Worm (Caenorhabditis elegans) whole organism, L3 larva: ENCODE data around the gene lin-26.

ENCODE experiments used
- R02D3.7 ChIP-seq: fragments of 150-350 bp; optimal IDR thresholded peaks from 2 replicates; lab custom pipeline; 2014; ENCODE audit warnings: missing biosample characterization, missing genetic modification characterization
- ama-1 ChIP-seq: fragments of 150-350 bp; optimal IDR thresholded peaks from 2 replicates; lab custom pipeline; 2018
- ceh-28 ChIP-seq: fragments of 150-350 bp; optimal IDR thresholded peaks from 2 replicates; lab custom pipeline; 2014; ENCODE audit warnings: missing biosample characterization, missing genetic modification reagents, missing genetic modification characterization
- ceh-82 ChIP-seq: fragments of 150-350 bp; optimal IDR thresholded peaks from 2 replicates; lab custom pipeline; 2014; ENCODE audit warnings: missing biosample characterization, missing genetic modification characterization
- ceh-9 ChIP-seq: sonication (generic microtip); optimal IDR thresholded peaks from 2 replicates; lab custom pipeline; 2018; ENCODE audit warnings: missing biosample characterization, missing genetic modification characterization
- egl-27 ChIP-seq: sonication (generic microtip); optimal IDR thresholded peaks from 4 replicates; lab custom pipeline; 2017; ENCODE audit warnings: missing biosample characterization, missing genetic modification reagents, missing genetic modification characterization
- elt-2 ChIP-seq: sonication (generic microtip); optimal IDR thresholded peaks from 2 replicates; lab custom pipeline; 2016; ENCODE audit warnings: missing genetic modification reagents, mild to moderate bottlenecking, missing genetic modification characterization, missing compliant biosample characterization
- eor-1 ChIP-seq, 2 experiments: fragments of 150-350 bp; optimal IDR thresholded peaks; 2 replicates each; lab custom pipeline; 2014 to 2018; ENCODE audit warnings: missing biosample characterization in 2 of 2, missing genetic modification characterization in 2 of 2
- fkh-10 ChIP-seq: sonication (generic microtip); optimal IDR thresholded peaks from 2 replicates; lab custom pipeline; 2017; ENCODE audit warnings: missing biosample characterization, missing genetic modification reagents, missing genetic modification characterization
- hmg-11 ChIP-seq: sonication (generic microtip); optimal IDR thresholded peaks from 2 replicates; lab custom pipeline; 2016; ENCODE audit warnings: missing genetic modification characterization, missing compliant biosample characterization
- jun-1 ChIP-seq: fragments of 150-350 bp; optimal IDR thresholded peaks from 2 replicates; lab custom pipeline; 2014; ENCODE audit warnings: missing biosample characterization, missing genetic modification reagents, missing genetic modification characterization
- lin-15B ChIP-seq: fragments of 150-350 bp; optimal IDR thresholded peaks from 2 replicates; lab custom pipeline; 2014; ENCODE audit warnings: missing biosample characterization, missing genetic modification characterization
- lin-39 ChIP-seq: fragments of 150-350 bp; optimal IDR thresholded peaks from 2 replicates; lab custom pipeline; 2018; ENCODE audit warnings: missing biosample characterization, missing genetic modification reagents, missing genetic modification characterization
- nfya-1 ChIP-seq: sonication (generic microtip); optimal IDR thresholded peaks from 2 replicates; lab custom pipeline; 2017; ENCODE audit warnings: missing genetic modification characterization, mild to moderate bottlenecking, missing compliant biosample characterization, antibody characterized with exemption, moderate library complexity; ENCODE audit not compliant: insufficient read depth
- nhr-23 ChIP-seq: fragments of 150-350 bp; optimal IDR thresholded peaks from 2 replicates; lab custom pipeline; 2014; ENCODE audit warnings: missing biosample characterization, missing genetic modification reagents, missing genetic modification characterization
- nhr-237 ChIP-seq: fragments of 150-350 bp; optimal IDR thresholded peaks from 2 replicates; lab custom pipeline; 2014; ENCODE audit warnings: missing biosample characterization, missing genetic modification characterization
- nhr-28 ChIP-seq: fragments of 150-350 bp; optimal IDR thresholded peaks from 2 replicates; lab custom pipeline; 2014; ENCODE audit warnings: missing biosample characterization, missing genetic modification characterization
- nhr-43 ChIP-seq: sonication (generic microtip); optimal IDR thresholded peaks from 2 replicates; lab custom pipeline; 2016; ENCODE audit warnings: mild to moderate bottlenecking, missing genetic modification characterization, missing compliant biosample characterization; ENCODE audit not compliant: poor library complexity, severe bottlenecking
- nhr-67 ChIP-seq: fragments of 150-350 bp; optimal IDR thresholded peaks from 2 replicates; lab custom pipeline; 2014; ENCODE audit warnings: missing biosample characterization, missing genetic modification characterization
- pha-4 ChIP-seq: fragments of 150-350 bp; optimal IDR thresholded peaks from 2 replicates; lab custom pipeline; 2014; ENCODE audit warnings: missing biosample characterization, missing genetic modification reagents, missing genetic modification characterization
- pqm-1 ChIP-seq: fragments of 150-350 bp; optimal IDR thresholded peaks from 2 replicates; lab custom pipeline; 2017; ENCODE audit warnings: missing biosample characterization, missing genetic modification characterization, inconsistent platforms
- snpc-4 ChIP-seq: fragments of 150-350 bp; optimal IDR thresholded peaks from 2 replicates; lab custom pipeline; 2014; ENCODE audit warnings: missing biosample characterization, missing genetic modification characterization
- tbx-2 ChIP-seq: sonication (generic microtip); optimal IDR thresholded peaks from 2 replicates; lab custom pipeline; 2016; ENCODE audit warnings: mild to moderate bottlenecking, missing genetic modification characterization, missing compliant biosample characterization
- unc-39 ChIP-seq: sonication (generic microtip); optimal IDR thresholded peaks from 4 replicates; lab custom pipeline; 2017; ENCODE audit warnings: missing biosample characterization, missing genetic modification characterization
- unc-62 ChIP-seq: fragments of 150-350 bp; sonication (generic microtip); optimal IDR thresholded peaks from 4 replicates; lab custom pipeline; 2014; ENCODE audit warnings: missing biosample characterization, missing genetic modification reagents, missing genetic modification characterization
- ztf-4 ChIP-seq: fragments of 150-350 bp; optimal IDR thresholded peaks from 2 replicates; lab custom pipeline; 2014; ENCODE audit warnings: missing biosample characterization, missing genetic modification characterization

The lin-26 gene

DNA sequence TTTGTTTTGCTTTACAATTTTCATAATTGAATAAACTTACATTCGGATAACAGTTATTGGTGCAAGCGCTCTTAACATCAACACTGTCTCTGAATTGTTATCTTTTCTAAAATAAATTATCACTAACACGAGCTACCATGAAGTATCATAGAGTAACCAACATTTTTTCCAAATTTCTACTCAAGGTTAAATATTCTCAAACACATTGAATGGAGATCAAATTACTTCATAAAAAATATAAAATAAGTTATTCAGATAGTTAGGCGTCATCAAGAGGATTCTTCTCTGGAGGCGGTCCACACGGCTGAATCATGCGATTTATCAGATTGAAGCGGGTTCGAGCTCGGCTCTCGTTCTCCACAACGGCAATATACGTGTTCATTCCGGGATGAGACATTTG lies 16.4 kb downstream of the lin-26 start, which contains the start of gene B0495.5:
Gene B0495.5 (minus strand): TSS at position 101 of the 400 bp plus-strand sequence.
- TF ChIP-seq ceh-28 (tag; lab: Kevin White, UChicago): no peak
- TF ChIP-seq elt-2 (tag; lab: Kevin White, UChicago): no peak
- TF ChIP-seq nhr-28 (tag; lab: Kevin White, UChicago): no peak
- no peak for TF ChIP-seq R02D3.7

DNA sequence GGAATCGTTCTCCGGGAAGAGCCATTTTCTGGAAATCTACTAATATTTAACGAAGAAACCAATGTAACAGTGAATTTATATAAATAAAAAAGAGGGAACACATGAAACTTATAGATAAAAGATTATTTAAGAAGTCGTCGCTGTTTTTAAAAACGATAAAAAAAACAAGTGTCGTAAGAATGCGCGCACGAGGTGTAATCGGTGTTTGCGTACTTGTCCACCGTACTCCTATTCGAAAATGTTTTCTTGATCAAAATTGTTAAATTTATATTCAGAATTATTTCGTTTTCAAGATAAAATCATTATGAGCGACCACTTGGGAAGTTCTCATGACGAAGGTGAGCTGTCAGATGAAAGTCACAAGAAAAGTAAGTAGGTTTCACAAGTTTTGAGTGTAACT lies 17.0 kb downstream of the lin-26 start, which contains the start of the genes moa-2 and cdk-11.1:
Gene moa-2 (minus strand): TSS at position 25 of the 400 bp plus-strand sequence.
Gene cdk-11.1 (plus strand): TSS at position 227 of the 400 bp plus-strand sequence.
- TF ChIP-seq lin-15B (tag; lab: Kevin White, UChicago) (no peak), elt-2 (tag; lab: Kevin White, UChicago) (peak; percentile 22), nfya-1 (tag; lab: Kevin White, UChicago) (peak; percentile 49), pha-4 (tag; lab: Kevin White, UChicago) (peak; percentile 56)

DNA sequence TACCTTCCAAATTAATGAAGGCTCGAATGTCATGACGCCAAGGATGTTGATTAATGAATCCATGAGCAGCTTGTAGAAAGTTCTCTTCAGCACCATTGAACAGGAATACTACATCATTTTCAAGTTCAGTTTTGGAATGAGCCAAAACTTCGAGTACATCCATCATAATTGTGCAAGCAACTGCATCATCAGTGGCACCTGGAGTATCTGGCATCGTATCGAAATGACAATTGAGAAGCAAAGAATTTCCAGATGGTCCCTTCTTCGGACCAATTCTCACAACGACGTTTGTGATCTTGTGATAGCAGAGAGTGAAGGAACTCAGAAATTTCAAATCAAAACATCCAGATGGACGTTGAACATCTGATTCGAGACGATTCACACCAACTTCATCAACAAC lies 22.4 kb downstream of the lin-26 start:
- no peak for TF ChIP-seq ama-1
- no peak for TF ChIP-seq snpc-4 (tag; lab: Kevin White, UChicago)
- TF ChIP-seq nhr-43 (tag; lab: Kevin White, UChicago): no peak
- TF ChIP-seq hmg-11 (tag; lab: Kevin White, UChicago): no peak
- no peak for TF ChIP-seq nhr-237 (tag; lab: Kevin White, UChicago)
- no peak for TF ChIP-seq unc-62 (GFP tag; lab: Kevin White, UChicago)
- no peak for TF ChIP-seq lin-15B (tag; lab: Kevin White, UChicago)
- TF ChIP-seq ceh-9 (tag; lab: Kevin White, UChicago): no peak
- TF ChIP-seq pha-4 (tag; lab: Kevin White, UChicago): no peak
- TF ChIP-seq egl-27 (tag; lab: Kevin White, UChicago): no peak
- TF ChIP-seq fkh-10 (GFP tag; lab: Kevin White, UChicago): no peak
- TF ChIP-seq unc-39 (tag; lab: Kevin White, UChicago): no peak
- no peak for TF ChIP-seq jun-1 (tag; lab: Kevin White, UChicago)
- TF ChIP-seq, all 47 proteins: peak for 0

DNA sequence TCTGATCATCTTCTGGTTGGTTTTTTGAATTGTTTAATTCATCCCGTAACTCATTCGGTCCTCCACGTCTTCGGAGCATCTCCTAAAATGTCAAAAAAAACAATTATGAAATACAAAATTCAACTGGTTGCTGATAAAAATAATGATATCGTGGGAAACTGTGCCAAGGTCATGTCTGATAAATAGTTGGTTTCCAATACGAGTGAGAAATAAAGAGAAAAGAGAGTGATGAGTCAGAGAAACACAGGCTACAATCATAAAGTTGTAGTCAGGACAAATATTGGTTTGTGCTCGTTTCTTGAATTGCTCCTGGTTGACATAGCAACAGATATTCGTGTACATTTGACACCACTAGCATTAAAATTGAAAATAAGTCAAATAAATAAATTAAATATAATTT lies 23.2 kb downstream of the lin-26 start, which contains the start of gene B0495.7:
Gene B0495.7 (minus strand): TSS at position 82 of the 400 bp plus-strand sequence.
- TF ChIP-seq elt-2 (tag; lab: Kevin White, UChicago) (peak; percentile 69), pha-4 (tag; lab: Kevin White, UChicago) (peak; percentile 25), eor-1 (tag; optimal IDR thresholded peaks at IDR 0.05; lab: Kevin White, UChicago) (no peak), pqm-1 (tag; lab: Kevin White, UChicago) (peak; percentile 65), hmg-11 (tag; lab: Kevin White, UChicago) (no peak)

DNA sequence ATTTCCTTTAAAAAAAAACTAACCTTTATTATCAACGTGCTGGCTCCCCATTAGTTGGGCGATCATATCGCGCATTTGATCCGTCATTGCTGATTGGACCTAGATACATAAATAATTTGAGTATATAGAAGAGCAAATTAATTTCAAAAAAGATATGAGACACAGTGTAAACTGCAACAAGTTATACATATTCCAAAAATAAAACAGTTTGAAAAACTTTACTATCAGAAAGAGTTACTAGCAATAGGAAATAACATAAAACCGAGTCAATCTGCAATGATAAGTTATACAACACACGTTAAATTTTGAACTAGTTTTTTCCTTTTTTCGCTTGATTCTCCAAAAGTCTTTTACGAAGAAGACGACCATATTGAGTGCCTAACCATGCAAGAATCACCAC lies 25.4 kb downstream of the lin-26 start, which contains the start of gene luc-7L:
Gene luc-7L (minus strand): TSS at position 101 of the 400 bp plus-strand sequence.
- TF ChIP-seq fkh-10 (GFP tag; lab: Kevin White, UChicago) (no peak), hmg-11 (tag; lab: Kevin White, UChicago) (no peak), ztf-4 (tag; lab: Kevin White, UChicago) (no peak), ama-1 (no peak)
- TF ChIP-seq, all 47 proteins: peak for 0

DNA sequence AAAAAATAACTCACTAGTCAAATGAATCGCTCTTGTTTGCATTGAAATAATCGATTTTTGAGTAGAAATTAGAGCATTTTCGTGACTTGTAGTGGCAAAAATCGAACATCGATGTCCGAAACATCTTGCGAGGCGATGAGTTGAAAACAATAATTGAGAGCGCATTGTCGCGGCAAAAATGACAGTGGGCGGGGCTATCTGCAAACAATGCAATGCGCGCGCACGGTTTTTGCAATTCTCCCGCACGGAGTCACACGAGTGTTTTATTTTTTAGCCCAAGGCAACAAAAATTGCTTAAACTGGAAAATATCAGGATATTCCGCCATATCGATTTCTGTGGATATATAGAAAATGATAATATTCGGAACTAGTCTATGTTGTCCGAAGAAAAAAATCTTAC lies 26.5 kb downstream of the lin-26 start, which contains the start of gene B0495.9:
Gene B0495.9 (minus strand): TSS at position 171 of the 400 bp plus-strand sequence.
- TF ChIP-seq nhr-43 (tag; lab: Kevin White, UChicago) (peak; percentile 73), ceh-28 (tag; lab: Kevin White, UChicago) (peak; percentile 17), R02D3.7 (peak; percentile 29), snpc-4 (tag; lab: Kevin White, UChicago) (no peak), nfya-1 (tag; lab: Kevin White, UChicago) (peak; percentile 61), nhr-67 (peak; percentile 33), tbx-2 (tag; lab: Kevin White, UChicago) (no peak), lin-39 (tag; lab: Kevin White, UChicago) (peak; percentile 70), ama-1 (peak; percentile 51), ceh-82 (peak; percentile 27), nhr-23 (tag; lab: Kevin White, UChicago) (no peak), ceh-9 (tag; lab: Kevin White, UChicago) (no peak), hmg-11 (tag; lab: Kevin White, UChicago) (peak; percentile 65), elt-2 (tag; lab: Kevin White, UChicago) (peak; percentile 35)
- TF ChIP-seq, all 47 proteins: peak for 10
